Fruit fly (Drosophila melanogaster) whole organism, prepupa: ENCODE measurements around the gene CG46439.

Source experiments
- CG10669 ChIP-seq: fragments of 200-800 bp; sonication (Bioruptor generic); optimal IDR thresholded peaks from 3 replicates; lab custom pipeline; 2018; ENCODE audit warnings: missing biosample characterization, mild to moderate bottlenecking, missing genetic modification characterization, moderate library complexity
- CG11294 ChIP-seq: fragments of 200-800 bp; sonication (Bioruptor generic); IDR thresholded peaks from 2 replicates; pipeline ENCODE4 v1.3.6; 2022; ENCODE audit warnings: missing biosample characterization, missing genetic modification characterization
- CG11902 ChIP-seq: fragments of 200-800 bp; sonication (Bioruptor generic); optimal IDR thresholded peaks from 3 replicates; lab custom pipeline; 2016; ENCODE audit warnings: missing biosample characterization, missing genetic modification characterization
- CG16779 ChIP-seq: fragments of 200-800 bp; sonication (Bioruptor generic); optimal IDR thresholded peaks from 3 replicates; lab custom pipeline; 2017; ENCODE audit warnings: missing biosample characterization, mild to moderate bottlenecking, missing genetic modification characterization
- CG6854 ChIP-seq: fragments of 200-800 bp; sonication (Bioruptor generic); optimal IDR thresholded peaks from 2 replicates; lab custom pipeline; 2017; ENCODE audit warnings: missing biosample characterization, mild to moderate bottlenecking, missing genetic modification characterization
- CG8319 ChIP-seq: fragments of 200-800 bp; sonication (Bioruptor generic); optimal IDR thresholded peaks from 3 replicates; lab custom pipeline; 2016; ENCODE audit warnings: missing biosample characterization, missing genetic modification characterization
- Eip78C ChIP-seq: fragments of 200-800 bp; sonication (Bioruptor generic); peaks from one replicate; lab custom pipeline; 2016; ENCODE audit warnings: missing biosample characterization, missing genetic modification characterization
- Gug ChIP-seq: fragments of 200-800 bp; sonication (Bioruptor generic); IDR thresholded peaks from 2 replicates; pipeline ENCODE4 v1.3.6; 2022; ENCODE audit warnings: missing biosample characterization, missing genetic modification characterization
- Hr38 ChIP-seq: sonication (Bioruptor generic); optimal IDR thresholded peaks from 2 replicates; lab custom pipeline; 2016; ENCODE audit warnings: missing biosample characterization, missing genetic modification characterization
- Sox102F ChIP-seq: fragments of 200-800 bp; sonication (Bioruptor generic); optimal IDR thresholded peaks from 2 replicates; lab custom pipeline; 2016; ENCODE audit warnings: missing biosample characterization, mild to moderate bottlenecking, missing genetic modification characterization
- Sox14 ChIP-seq: fragments of 200-800 bp; sonication (Bioruptor generic); optimal IDR thresholded peaks from 3 replicates; lab custom pipeline; 2016; ENCODE audit warnings: missing biosample characterization, missing genetic modification characterization
- achi ChIP-seq: fragments of 200-800 bp; sonication (Bioruptor generic); optimal IDR thresholded peaks from 3 replicates; lab custom pipeline; 2016; ENCODE audit warnings: missing biosample characterization, missing genetic modification characterization
- lz ChIP-seq: fragments of 200-800 bp; sonication (Bioruptor generic); optimal IDR thresholded peaks from 3 replicates; lab custom pipeline; 2016; ENCODE audit warnings: missing biosample characterization, missing genetic modification characterization
- svp ChIP-seq: fragments of 200-800 bp; sonication (Bioruptor generic); peaks from one replicate; lab custom pipeline; 2016; ENCODE audit warnings: missing biosample characterization, missing genetic modification characterization

- TF ChIP-seq achi (GFP tag; lab: Kevin White, UChicago), result no peak
- TF ChIP-seq Eip78C (GFP tag; lab: Kevin White, UChicago), result no peak
- no peak for TF ChIP-seq svp
- TF ChIP-seq CG11902, result no peak
- no peak for TF ChIP-seq Sox102F (GFP tag; lab: Kevin White, UChicago)
- TF ChIP-seq CG16779 (tag; lab: Kevin White, UChicago), result no peak
- TF ChIP-seq lz (GFP tag; lab: Kevin White, UChicago), result no peak
- TF ChIP-seq Gug, result no peak
- TF ChIP-seq CG11294 (GFP tag; lab: Robert Waterston, UW), result no peak
- TF ChIP-seq Hr38 (GFP tag; lab: Kevin White, UChicago), result no peak
- no peak for TF ChIP-seq CG8319 (GFP tag; lab: Kevin White, UChicago)
- no peak for TF ChIP-seq Sox14 (GFP tag; lab: Kevin White, UChicago)
- no peak for TF ChIP-seq CG10669 (GFP tag; lab: Kevin White, UChicago)
- TF ChIP-seq CG6854 (GFP tag; lab: Kevin White, UChicago), result no peak
Measured at dm6 chr3L:11135846-11136245, 39.8 kb upstream of the CG46439 start, which contains the start of gene IRSp53.
